Worm (Caenorhabditis elegans) whole organism, L1 larva: ENCODE measurements around the gene Y55F3BR.10.

Experiments
- C04F5.9 ChIP-seq: sonication (generic microtip); optimal IDR thresholded peaks from 2 replicates; lab custom pipeline; 2016; ENCODE audit warnings: missing genetic modification characterization, missing compliant biosample characterization
- C16A3.4 ChIP-seq: fragments of 150-350 bp; optimal IDR thresholded peaks from 2 replicates; lab custom pipeline; 2014; ENCODE audit warnings: missing biosample characterization, missing genetic modification characterization
- Y116A8C.19 ChIP-seq: sonication (generic microtip); optimal IDR thresholded peaks from 2 replicates; lab custom pipeline; 2016; ENCODE audit warnings: missing compliant biosample characterization, missing genetic modification characterization, borderline replicate concordance
- aly-2 ChIP-seq: fragments of 150-350 bp; optimal IDR thresholded peaks from 2 replicates; lab custom pipeline; 2014; ENCODE audit warnings: missing biosample characterization, missing genetic modification characterization
- ama-1 ChIP-seq: fragments of 150-350 bp; optimal IDR thresholded peaks from 2 replicates; lab custom pipeline; 2014
- blmp-1 ChIP-seq: fragments of 150-350 bp; optimal IDR thresholded peaks from 2 replicates; lab custom pipeline; 2014; ENCODE audit warnings: missing biosample characterization, missing genetic modification characterization
- ceh-63 ChIP-seq: fragments of 200-800 bp; sonication (Bioruptor generic); optimal IDR thresholded peaks from 2 replicates; lab custom pipeline; 2018; ENCODE audit warnings: mild to moderate bottlenecking, missing genetic modification characterization, missing compliant biosample characterization
- ceh-8 ChIP-seq: fragments of 200-800 bp; sonication (Bioruptor generic); optimal IDR thresholded peaks from 2 replicates; lab custom pipeline; 2018; ENCODE audit warnings: mild to moderate bottlenecking, missing genetic modification characterization, moderate library complexity, missing compliant biosample characterization
- ceh-82 ChIP-seq, 3 experiments: fragments of 150-350 bp in 1 of 3; sonication (generic microtip) in 2 of 3; optimal IDR thresholded peaks; 2 replicates each; lab custom pipeline; 2014 to 2017; ENCODE audit warnings: missing biosample characterization in 3 of 3, missing genetic modification characterization in 3 of 3
- ceh-88 ChIP-seq: fragments of 200-800 bp; sonication (Bioruptor generic); IDR thresholded peaks from 2 replicates; pipeline ENCODE4 v1.3.6; 2022; ENCODE audit warnings: missing genetic modification characterization, missing compliant biosample characterization
- ceh-90 ChIP-seq: sonication (generic microtip); optimal IDR thresholded peaks from 2 replicates; lab custom pipeline; 2016; ENCODE audit warnings: missing genetic modification characterization, missing compliant biosample characterization
- dsc-1 ChIP-seq: sonication (generic microtip); optimal IDR thresholded peaks from 2 replicates; lab custom pipeline; 2016; ENCODE audit warnings: mild to moderate bottlenecking, missing genetic modification characterization, missing compliant biosample characterization
- efl-3 ChIP-seq: fragments of 200-800 bp; sonication (Bioruptor generic); optimal IDR thresholded peaks from 2 replicates; lab custom pipeline; 2018; ENCODE audit warnings: mild to moderate bottlenecking, missing genetic modification characterization, missing compliant biosample characterization
- egl-13 ChIP-seq: sonication (generic microtip); optimal IDR thresholded peaks from 2 replicates; lab custom pipeline; 2016; ENCODE audit warnings: missing genotype, missing genetic modification reagents, missing genetic modification characterization, missing compliant biosample characterization
- egl-27 ChIP-seq, 2 experiments: fragments of 150-350 bp in 1 of 2; sonication (generic microtip); optimal IDR thresholded peaks; 3 replicates each; lab custom pipeline; 2017 to 2018; ENCODE audit warnings: missing biosample characterization in 2 of 2, missing genetic modification characterization in 2 of 2, missing genetic modification reagents in 2 of 2
- elt-2 ChIP-seq: sonication (generic microtip); optimal IDR thresholded peaks from 2 replicates; lab custom pipeline; 2016; ENCODE audit warnings: missing genetic modification characterization, mild to moderate bottlenecking, inconsistent platforms, missing compliant biosample characterization, missing genetic modification reagents
- fkh-10 ChIP-seq: sonication (generic microtip); optimal IDR thresholded peaks from 2 replicates; lab custom pipeline; 2017; ENCODE audit warnings: missing biosample characterization, missing genetic modification reagents, missing genetic modification characterization
- fkh-4 ChIP-seq: sonication (generic microtip); optimal IDR thresholded peaks from 2 replicates; lab custom pipeline; 2016; ENCODE audit warnings: missing compliant biosample characterization, missing genetic modification characterization, borderline replicate concordance
- fos-1 ChIP-seq: fragments of 150-350 bp; optimal IDR thresholded peaks from 2 replicates; lab custom pipeline; 2014; ENCODE audit warnings: missing biosample characterization, missing genetic modification characterization
- grh-1 ChIP-seq: fragments of 200-800 bp; sonication (Bioruptor generic); IDR thresholded peaks from 2 replicates; pipeline ENCODE4 v1.3.6; 2022; ENCODE audit warnings: missing genetic modification reagents, missing genetic modification characterization, missing compliant biosample characterization
- hlh-17 ChIP-seq: fragments of 200-800 bp; sonication (Bioruptor generic); optimal IDR thresholded peaks from 2 replicates; lab custom pipeline; 2018; ENCODE audit warnings: missing genetic modification characterization, mild to moderate bottlenecking, missing compliant biosample characterization, moderate library complexity, borderline replicate concordance
- hlh-4 ChIP-seq: sonication (generic microtip); optimal IDR thresholded peaks from 2 replicates; lab custom pipeline; 2016; ENCODE audit warnings: mild to moderate bottlenecking, missing genetic modification characterization, missing compliant biosample characterization
- hpl-2 ChIP-seq: fragments of 150-350 bp; optimal IDR thresholded peaks from 2 replicates; lab custom pipeline; 2014; ENCODE audit warnings: missing biosample characterization, missing genetic modification reagents, missing genetic modification characterization
- irx-1 ChIP-seq: sonication (generic microtip); optimal IDR thresholded peaks from 2 replicates; lab custom pipeline; 2016; ENCODE audit warnings: missing genetic modification characterization, missing compliant biosample characterization
- lin-13 ChIP-seq: fragments of 150-350 bp; optimal IDR thresholded peaks from 2 replicates; lab custom pipeline; 2014; ENCODE audit warnings: missing biosample characterization, missing genetic modification reagents, missing genetic modification characterization
- lin-15B ChIP-seq: fragments of 150-350 bp; sonication (generic microtip); optimal IDR thresholded peaks from 3 replicates; lab custom pipeline; 2014; ENCODE audit warnings: missing biosample characterization, missing genetic modification characterization
- lin-35 ChIP-seq, 2 experiments: fragments of 150-350 bp; optimal IDR thresholded peaks; 2 replicates each; lab custom pipeline; 2014; ENCODE audit warnings: missing biosample characterization in 2 of 2, missing genetic modification characterization in 2 of 2, missing genetic modification reagents in 2 of 2
- lin-39 ChIP-seq: fragments of 150-350 bp; optimal IDR thresholded peaks from 2 replicates; lab custom pipeline; 2014; ENCODE audit warnings: missing biosample characterization, missing genetic modification reagents, missing genetic modification characterization
- lsy-2 ChIP-seq, 2 experiments: fragments of 150-350 bp; optimal IDR thresholded peaks; 2 replicates each; lab custom pipeline; 2014; ENCODE audit warnings: missing biosample characterization in 2 of 2, missing genetic modification characterization in 2 of 2
- mab-9 ChIP-seq: fragments of 200-800 bp; sonication (Bioruptor generic); IDR thresholded peaks from 2 replicates; pipeline ENCODE4 v1.3.6; 2022; ENCODE audit warnings: missing genetic modification reagents, missing genetic modification characterization, missing compliant biosample characterization
- mdl-1 ChIP-seq, 2 experiments: fragments of 150-350 bp; optimal IDR thresholded peaks; 2 replicates each; lab custom pipeline; 2014 to 2017; ENCODE audit warnings: missing biosample characterization in 2 of 2, missing genetic modification characterization in 2 of 2, inconsistent platforms in 1 of 2
- mef-2 ChIP-seq: fragments of 150-350 bp; optimal IDR thresholded peaks from 2 replicates; lab custom pipeline; 2014; ENCODE audit warnings: missing biosample characterization, missing genetic modification characterization
- nhr-12 ChIP-seq: sonication (generic microtip); optimal IDR thresholded peaks from 2 replicates; lab custom pipeline; 2017; ENCODE audit warnings: missing biosample characterization, missing genetic modification characterization
- nhr-237 ChIP-seq: fragments of 150-350 bp; optimal IDR thresholded peaks from 2 replicates; lab custom pipeline; 2014; ENCODE audit warnings: missing biosample characterization, missing genetic modification characterization
- nhr-28 ChIP-seq: fragments of 150-350 bp; optimal IDR thresholded peaks from 2 replicates; lab custom pipeline; 2014; ENCODE audit warnings: missing biosample characterization, missing genetic modification characterization
- nhr-47 ChIP-seq: sonication (generic microtip); optimal IDR thresholded peaks from 2 replicates; lab custom pipeline; 2016; ENCODE audit warnings: mild to moderate bottlenecking, missing genetic modification characterization, moderate library complexity, missing compliant biosample characterization
- nhr-76 ChIP-seq: sonication (generic microtip); optimal IDR thresholded peaks from 2 replicates; lab custom pipeline; 2017; ENCODE audit warnings: missing biosample characterization, missing genetic modification characterization
- nhr-85 ChIP-seq: sonication (generic microtip); peaks from one replicate; lab custom pipeline; 2016; ENCODE audit warnings: missing genetic modification characterization, inconsistent platforms, missing compliant biosample characterization
- nhr-90 ChIP-seq: sonication (generic microtip); optimal IDR thresholded peaks from 2 replicates; lab custom pipeline; 2016; ENCODE audit warnings: mild to moderate bottlenecking, missing genetic modification characterization, missing compliant biosample characterization; ENCODE audit not compliant: poor library complexity
- pax-3 ChIP-seq: fragments of 200-800 bp; sonication (Bioruptor generic); optimal IDR thresholded peaks from 2 replicates; lab custom pipeline; 2018; ENCODE audit warnings: mild to moderate bottlenecking, missing genetic modification characterization, moderate library complexity, missing compliant biosample characterization
- skn-1 ChIP-seq: fragments of 150-350 bp; optimal IDR thresholded peaks from 2 replicates; lab custom pipeline; 2014; ENCODE audit warnings: missing biosample characterization, missing genetic modification characterization
- sox-4 ChIP-seq: sonication (generic microtip); optimal IDR thresholded peaks from 2 replicates; lab custom pipeline; 2016; ENCODE audit warnings: missing genetic modification characterization, missing compliant biosample characterization
- sptf-1 ChIP-seq: fragments of 150-350 bp; optimal IDR thresholded peaks from 2 replicates; lab custom pipeline; 2014; ENCODE audit warnings: missing biosample characterization, missing genetic modification characterization
- sup-37 ChIP-seq: fragments of 200-800 bp; sonication (Bioruptor generic); optimal IDR thresholded peaks from 2 replicates; lab custom pipeline; 2018; ENCODE audit warnings: mild to moderate bottlenecking, missing genetic modification characterization, missing compliant biosample characterization
- tlp-1 ChIP-seq: fragments of 150-350 bp; optimal IDR thresholded peaks from 2 replicates; lab custom pipeline; 2014; ENCODE audit warnings: missing biosample characterization, missing genetic modification characterization
- unc-30 ChIP-seq: sonication (generic microtip); optimal IDR thresholded peaks from 2 replicates; lab custom pipeline; 2017; ENCODE audit warnings: missing biosample characterization, missing genetic modification characterization
- unc-62 ChIP-seq: fragments of 150-350 bp; optimal IDR thresholded peaks from 2 replicates; lab custom pipeline; 2014; ENCODE audit warnings: missing biosample characterization, missing genetic modification reagents, missing genetic modification characterization
- unc-86 ChIP-seq: sonication (generic microtip); optimal IDR thresholded peaks from 2 replicates; lab custom pipeline; 2016; ENCODE audit warnings: missing genetic modification characterization, missing compliant biosample characterization
- unc-98 ChIP-seq: fragments of 200-800 bp; sonication (Bioruptor generic); IDR thresholded peaks from 2 replicates; pipeline ENCODE4 v1.3.6; 2022; ENCODE audit warnings: missing genetic modification characterization, missing compliant biosample characterization
- vab-15 ChIP-seq: sonication (generic microtip); optimal IDR thresholded peaks from 2 replicates; lab custom pipeline; 2017; ENCODE audit warnings: missing genotype, mild to moderate bottlenecking, missing genetic modification characterization, missing compliant biosample characterization
- zag-1 ChIP-seq: fragments of 150-350 bp; optimal IDR thresholded peaks from 2 replicates; lab custom pipeline; 2014; ENCODE audit warnings: missing biosample characterization, missing genetic modification characterization
- zip-4 ChIP-seq: fragments of 200-800 bp; sonication (Bioruptor generic); optimal IDR thresholded peaks from 2 replicates; lab custom pipeline; 2018; ENCODE audit warnings: mild to moderate bottlenecking, missing genetic modification characterization, moderate library complexity, missing compliant biosample characterization
- ztf-11 ChIP-seq, 2 experiments: sonication (generic microtip); optimal IDR thresholded peaks; 2 replicates each; lab custom pipeline; 2016 to 2017; ENCODE audit warnings: missing genetic modification characterization in 2 of 2, missing biosample characterization in 1 of 2, missing compliant biosample characterization in 1 of 2

The Y55F3BR.10 gene

ce11 chrIV:796521-797073, 35.6 kb upstream of the Y55F3BR.10 start, which contains the start of the genes F56B3.11 and ech-5 (continued):
- TF ChIP-seq pax-3: peak; percentile 96
- TF ChIP-seq ceh-88 (GFP tag; lab: Robert Waterston, UW): peak; percentile 93
- peak; percentile 82 to 84 for TF ChIP-seq lsy-2 (tag; optimal IDR thresholded peaks at IDR 0.05; lab: Kevin White, UChicago)
- peak; percentile 71 for TF ChIP-seq mab-9 (GFP tag; lab: Robert Waterston, UW)
- peak; percentile 41 for TF ChIP-seq lin-39
- no peak for TF ChIP-seq nhr-28 (tag; lab: Kevin White, UChicago)
- TF ChIP-seq blmp-1 (tag; lab: Kevin White, UChicago): no peak
- no peak for TF ChIP-seq ama-1 (lab: Kevin White, UChicago)
- TF ChIP-seq hlh-4: peak; percentile 73
- no peak for TF ChIP-seq nhr-76 (tag; lab: Kevin White, UChicago)
- TF ChIP-seq sup-37 (GFP tag; lab: Kevin White, UChicago): no peak
- peak; percentile 44 for TF ChIP-seq aly-2 (tag; lab: Kevin White, UChicago)
- TF ChIP-seq hpl-2: no peak
- TF ChIP-seq nhr-85: peak; percentile 95
- no peak for TF ChIP-seq egl-27 (tag; optimal IDR thresholded peaks at IDR 0.05; lab: Kevin White, UChicago)
- TF ChIP-seq Y116A8C.19 (tag; lab: Kevin White, UChicago): peak; percentile 65
- peak; percentile 55 for TF ChIP-seq ceh-8
- TF ChIP-seq grh-1: peak; percentile 42; the same call in 1 of the 2 replicates
- peak; percentile 72 for TF ChIP-seq efl-3 (GFP tag; lab: Kevin White, UChicago)
- TF ChIP-seq fkh-4: peak; percentile 81
- TF ChIP-seq tlp-1 (tag; lab: Kevin White, UChicago): no peak
- no peak for TF ChIP-seq unc-62 (GFP tag; lab: Kevin White, UChicago)
- peak; percentile 87 for TF ChIP-seq C04F5.9 (tag; lab: Kevin White, UChicago)
- TF ChIP-seq vab-15 (tag; lab: Kevin White, UChicago): peak; percentile 70
- TF ChIP-seq hlh-17 (GFP tag; lab: Kevin White, UChicago): no peak
- no peak for TF ChIP-seq sptf-1
- TF ChIP-seq nhr-90 (tag; lab: Kevin White, UChicago): peak; percentile 96
- TF ChIP-seq nhr-237 (tag; lab: Kevin White, UChicago): peak; percentile 50
- peak; percentile 52 for TF ChIP-seq zag-1 (tag; lab: Kevin White, UChicago)
- TF ChIP-seq unc-86 (tag; lab: Kevin White, UChicago): peak; percentile 79
- TF ChIP-seq egl-13 (tag; lab: Kevin White, UChicago): peak; percentile 87
- TF ChIP-seq ztf-11 (tag; optimal IDR thresholded peaks at IDR 0.05; lab: Kevin White, UChicago): peak in 1 of 2 experiments; percentile 84
- TF ChIP-seq lin-15B (tag; lab: Kevin White, UChicago): peak; percentile 76
- peak; percentile 82 for TF ChIP-seq sox-4 (tag; lab: Kevin White, UChicago)
- peak; percentile 36 for TF ChIP-seq skn-1
- TF ChIP-seq nhr-12: no peak
- peak; percentile 64 to 77 for TF ChIP-seq lin-35 (GFP tag; optimal IDR thresholded peaks at IDR 0.05; lab: Kevin White, UChicago)
- TF ChIP-seq unc-30 (tag; lab: Kevin White, UChicago): no peak
- peak; percentile 84 for TF ChIP-seq irx-1
- peak; percentile 88 for TF ChIP-seq dsc-1
- peak; percentile 93 for TF ChIP-seq unc-98
- peak; percentile 32 for TF ChIP-seq fos-1 (tag; lab: Kevin White, UChicago)
- no peak for TF ChIP-seq mef-2
- TF ChIP-seq C16A3.4: peak; percentile 77
- no peak for TF ChIP-seq mdl-1 (tag; optimal IDR thresholded peaks at IDR 0.05; lab: Kevin White, UChicago)
- TF ChIP-seq nhr-47 (tag; lab: Kevin White, UChicago): peak; percentile 94
- TF ChIP-seq fkh-10 (GFP tag; lab: Kevin White, UChicago): no peak
- peak; percentile 5 to 58 (median 20) for TF ChIP-seq ceh-82 (tag; optimal IDR thresholded peaks at IDR 0.05; lab: Kevin White, UChicago)
- TF ChIP-seq lin-13: peak; percentile 47
- TF ChIP-seq zip-4 (GFP tag; lab: Kevin White, UChicago): peak; percentile 19
- TF ChIP-seq ceh-63 (GFP tag; lab: Kevin White, UChicago): no peak
- TF ChIP-seq elt-2: peak; percentile 68
- peak; percentile 80 for TF ChIP-seq ceh-90 (tag; lab: Kevin White, UChicago)
